Worm (Caenorhabditis elegans) whole organism, early embryonic: ENCODE results near the gene pnp-1.

ENCODE experiments used
- B0310.2 ChIP-seq: sonication (generic microtip); optimal IDR thresholded peaks from 2 replicates; lab custom pipeline; 2016; ENCODE audit warnings: mild to moderate bottlenecking, missing genetic modification characterization, missing compliant biosample characterization
- F13C5.2 ChIP-seq: sonication (generic microtip); optimal IDR thresholded peaks from 2 replicates; lab custom pipeline; 2017; ENCODE audit warnings: mild to moderate bottlenecking, missing genetic modification characterization, inconsistent platforms, missing compliant biosample characterization
- aly-1 ChIP-seq: sonication (generic microtip); optimal IDR thresholded peaks from 2 replicates; lab custom pipeline; 2016; ENCODE audit warnings: missing genetic modification characterization, missing compliant biosample characterization
- ama-1 ChIP-seq: fragments of 150-350 bp; optimal IDR thresholded peaks from 2 replicates; lab custom pipeline; 2014
- ceh-13 ChIP-seq: fragments of 200-800 bp; sonication (Bioruptor generic); optimal IDR thresholded peaks from 2 replicates; lab custom pipeline; 2018; ENCODE audit warnings: mild to moderate bottlenecking, missing genetic modification characterization, missing compliant biosample characterization
- ceh-36 ChIP-seq: sonication (generic microtip); optimal IDR thresholded peaks from 2 replicates; lab custom pipeline; 2016; ENCODE audit warnings: missing genetic modification characterization, inconsistent platforms, missing compliant biosample characterization
- ets-7 ChIP-seq: sonication (generic microtip); optimal IDR thresholded peaks from 2 replicates; lab custom pipeline; 2016; ENCODE audit warnings: missing genotype, missing genetic modification characterization, missing compliant biosample characterization
- flt-1 ChIP-seq: fragments of 200-800 bp; sonication (Bioruptor generic); IDR thresholded peaks from 2 replicates; pipeline ENCODE4 v1.3.6; 2022; ENCODE audit warnings: missing genetic modification characterization, missing compliant biosample characterization
- hmbx-1 ChIP-seq: sonication (generic microtip); optimal IDR thresholded peaks from 2 replicates; lab custom pipeline; 2016; ENCODE audit warnings: mild to moderate bottlenecking, missing genetic modification characterization, missing compliant biosample characterization
- hmg-4 ChIP-seq: fragments of 200-800 bp; sonication (Bioruptor generic); optimal IDR thresholded peaks from 2 replicates; lab custom pipeline; 2018; ENCODE audit warnings: mild to moderate bottlenecking, missing genetic modification characterization, missing compliant biosample characterization
- hnd-1 ChIP-seq: sonication (generic microtip); optimal IDR thresholded peaks from 2 replicates; lab custom pipeline; 2016; ENCODE audit warnings: missing genetic modification characterization, missing compliant biosample characterization
- pes-1 ChIP-seq: fragments of 200-800 bp; sonication (Bioruptor generic); IDR thresholded peaks from 2 replicates; pipeline ENCODE4 v1.3.6; 2022; ENCODE audit warnings: missing genetic modification reagents, missing genetic modification characterization, missing compliant biosample characterization
- scrt-1 ChIP-seq: fragments of 200-800 bp; sonication (Bioruptor generic); IDR thresholded peaks from 2 replicates; pipeline ENCODE4 v1.3.6; 2022; ENCODE audit warnings: missing genetic modification characterization, missing compliant biosample characterization
- sea-1 ChIP-seq: fragments of 200-800 bp; sonication (Bioruptor generic); conservative IDR thresholded peaks from 2 replicates; pipeline ENCODE4 v1.3.6; 2022; ENCODE audit warnings: missing genetic modification characterization, missing compliant biosample characterization
- tbx-11 ChIP-seq: fragments of 200-800 bp; sonication (Bioruptor generic); IDR thresholded peaks from 2 replicates; pipeline ENCODE4 v1.3.6; 2022; ENCODE audit warnings: missing genetic modification characterization, missing compliant biosample characterization
- tbx-37 ChIP-seq: fragments of 200-800 bp; sonication (Bioruptor generic); conservative IDR thresholded peaks from 2 replicates; pipeline ENCODE4 v1.3.6; 2022; ENCODE audit warnings: missing genetic modification reagents, missing genetic modification characterization, missing compliant biosample characterization
- tra-4 ChIP-seq: sonication (generic microtip); optimal IDR thresholded peaks from 2 replicates; lab custom pipeline; 2017; ENCODE audit warnings: missing genetic modification characterization, missing compliant biosample characterization

The pnp-1 gene

DNA sequence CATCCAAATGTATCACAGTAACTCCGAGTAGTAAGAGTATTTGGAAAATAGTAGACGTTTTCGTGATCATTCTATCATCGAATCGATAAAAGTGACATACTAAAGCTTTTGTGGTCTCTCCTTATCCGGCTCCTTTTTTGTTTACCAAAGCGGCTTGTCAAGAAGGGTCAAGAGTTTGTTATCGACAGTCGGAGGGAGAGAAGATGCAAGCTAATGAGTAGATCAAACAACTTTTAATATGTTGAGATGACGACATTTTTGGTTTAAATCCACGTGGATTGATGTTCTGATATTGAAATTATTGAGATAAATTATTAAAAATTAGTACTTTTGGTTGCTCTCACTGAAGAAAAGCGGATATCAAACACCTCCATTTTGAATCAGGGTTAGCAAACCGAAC lies 6.7 kb downstream of the pnp-1 start, which contains the start of gene T21D12.7:
Gene T21D12.7, minus strand, starts transcription at position 101 of the 400 bp plus-strand sequence.
- TF ChIP-seq tra-4 (no peak), F13C5.2 (no peak), B0310.2 (tag; lab: Kevin White, UChicago) (no peak), ama-1 (lab: Kevin White, UChicago) (no peak), hmbx-1 (no peak), flt-1 (no peak), tbx-37 (GFP tag; lab: Robert Waterston, UW) (no peak), pes-1 (GFP tag; lab: Robert Waterston, UW) (no peak), ets-7 (no peak), hmg-4 (GFP tag; lab: Kevin White, UChicago) (no peak)

ce11 chrIV:290387-290786 lies 7.7 kb downstream of the pnp-1 start:
- no peak for TF ChIP-seq ceh-13 (GFP tag; lab: Kevin White, UChicago)
- TF ChIP-seq B0310.2 (tag; lab: Kevin White, UChicago), result no peak
- no peak for TF ChIP-seq F13C5.2
- TF ChIP-seq flt-1, result no peak
- no peak for TF ChIP-seq tbx-11 (GFP tag; lab: Robert Waterston, UW)
- no peak for TF ChIP-seq ceh-36 (tag; lab: Kevin White, UChicago)
- TF ChIP-seq ets-7, result no peak
- no peak for TF ChIP-seq sea-1 (GFP tag; lab: Robert Waterston, UW)
- no peak for TF ChIP-seq hmbx-1
- TF ChIP-seq hmg-4 (GFP tag; lab: Kevin White, UChicago), result no peak
- no peak for TF ChIP-seq ama-1 (lab: Kevin White, UChicago)
- no peak for TF ChIP-seq pes-1 (GFP tag; lab: Robert Waterston, UW)

ce11 chrIV:288027-288426 lies 10.1 kb downstream of the pnp-1 start, which contains the start of gene T21D12.14:
Gene T21D12.14 (minus strand): TSS chrIV:288127.
- TF ChIP-seq ceh-13 (GFP tag; lab: Kevin White, UChicago), result no peak
- no peak for TF ChIP-seq pes-1 (GFP tag; lab: Robert Waterston, UW)
- no peak for TF ChIP-seq scrt-1 (GFP tag; lab: Robert Waterston, UW)
- TF ChIP-seq F13C5.2, result no peak
- TF ChIP-seq ama-1 (lab: Kevin White, UChicago), result no peak
- no peak for TF ChIP-seq ceh-36 (tag; lab: Kevin White, UChicago)
- no peak for TF ChIP-seq tra-4
- TF ChIP-seq hmbx-1, result no peak
- TF ChIP-seq tbx-11 (GFP tag; lab: Robert Waterston, UW), result no peak
- no peak for TF ChIP-seq hnd-1 (tag; lab: Kevin White, UChicago)
- no peak for TF ChIP-seq hmg-4 (GFP tag; lab: Kevin White, UChicago)
- TF ChIP-seq tbx-37 (GFP tag; lab: Robert Waterston, UW), result no peak
- no peak for TF ChIP-seq aly-1 (tag; lab: Kevin White, UChicago)
- TF ChIP-seq flt-1, result no peak
- TF ChIP-seq B0310.2 (tag; lab: Kevin White, UChicago), result no peak

ce11 chrIV:283347-283746 lies 14.8 kb downstream of the pnp-1 start, which contains the start of gene best-19:
Gene best-19 (plus strand): TSS chrIV:283647.
- TF ChIP-seq ceh-36 (tag; lab: Kevin White, UChicago) (no peak), ceh-13 (GFP tag; lab: Kevin White, UChicago) (no peak), sea-1 (GFP tag; lab: Robert Waterston, UW) (no peak), scrt-1 (GFP tag; lab: Robert Waterston, UW) (no peak), ets-7 (no peak)

ce11 chrIV:282008-282407 lies 16.1 kb downstream of the pnp-1 start:
- no peak for TF ChIP-seq hmg-4 (GFP tag; lab: Kevin White, UChicago)
- TF ChIP-seq aly-1 (tag; lab: Kevin White, UChicago), result no peak
- TF ChIP-seq pes-1 (GFP tag; lab: Robert Waterston, UW), result no peak
- TF ChIP-seq ceh-13 (GFP tag; lab: Kevin White, UChicago), result no peak
- TF ChIP-seq scrt-1 (GFP tag; lab: Robert Waterston, UW), result no peak
- TF ChIP-seq ets-7, result no peak
- TF ChIP-seq ceh-36 (tag; lab: Kevin White, UChicago), result no peak
- no peak for TF ChIP-seq B0310.2 (tag; lab: Kevin White, UChicago)
- no peak for TF ChIP-seq F13C5.2
- no peak for TF ChIP-seq hnd-1 (tag; lab: Kevin White, UChicago)
- TF ChIP-seq tbx-11 (GFP tag; lab: Robert Waterston, UW), result no peak

- TF ChIP-seq ceh-13 (GFP tag; lab: Kevin White, UChicago) (no peak), scrt-1 (GFP tag; lab: Robert Waterston, UW) (no peak), tra-4 (no peak), pes-1 (GFP tag; lab: Robert Waterston, UW) (no peak), aly-1 (tag; lab: Kevin White, UChicago) (no peak)
These were observed 19.8 kb downstream of the pnp-1 start for ce11 chrIV:278284-278683.

ce11 chrIV:275146-275545 lies 23.0 kb downstream of the pnp-1 start:
- TF ChIP-seq tra-4 (no peak), pes-1 (GFP tag; lab: Robert Waterston, UW) (no peak), hnd-1 (tag; lab: Kevin White, UChicago) (no peak)

- TF ChIP-seq ceh-13 (GFP tag; lab: Kevin White, UChicago) (no peak), B0310.2 (tag; lab: Kevin White, UChicago) (no peak), tbx-11 (GFP tag; lab: Robert Waterston, UW) (no peak), sea-1 (GFP tag; lab: Robert Waterston, UW) (no peak), hmg-4 (GFP tag; lab: Kevin White, UChicago) (no peak), scrt-1 (GFP tag; lab: Robert Waterston, UW) (no peak), flt-1 (no peak), pes-1 (GFP tag; lab: Robert Waterston, UW) (no peak), tra-4 (no peak), hnd-1 (tag; lab: Kevin White, UChicago) (no peak), ets-7 (no peak), tbx-37 (GFP tag; lab: Robert Waterston, UW) (no peak), F13C5.2 (no peak), ama-1 (lab: Kevin White, UChicago) (no peak), ceh-36 (tag; lab: Kevin White, UChicago) (no peak), aly-1 (tag; lab: Kevin White, UChicago) (no peak), hmbx-1 (no peak)
These were observed 23.9 kb downstream of the pnp-1 start, which contains the start of gene sma-10 for ce11 chrIV:274185-274584. Gene sma-10 (plus strand): TSS chrIV:274420.
